Fruit fly (Drosophila melanogaster) S2 (cell line): ENCODE data around the gene CG7276.

Source experiments
- CG8478 ChIP-seq: fragments of >200 bp; optimal IDR thresholded peaks from 2 replicates; lab custom pipeline; 2018
- CTCF ChIP-seq, 2 experiments: fragments of >200 bp; optimal IDR thresholded peaks; 2 replicates each; lab custom pipeline; 2018

CG7276 gene

DNA sequence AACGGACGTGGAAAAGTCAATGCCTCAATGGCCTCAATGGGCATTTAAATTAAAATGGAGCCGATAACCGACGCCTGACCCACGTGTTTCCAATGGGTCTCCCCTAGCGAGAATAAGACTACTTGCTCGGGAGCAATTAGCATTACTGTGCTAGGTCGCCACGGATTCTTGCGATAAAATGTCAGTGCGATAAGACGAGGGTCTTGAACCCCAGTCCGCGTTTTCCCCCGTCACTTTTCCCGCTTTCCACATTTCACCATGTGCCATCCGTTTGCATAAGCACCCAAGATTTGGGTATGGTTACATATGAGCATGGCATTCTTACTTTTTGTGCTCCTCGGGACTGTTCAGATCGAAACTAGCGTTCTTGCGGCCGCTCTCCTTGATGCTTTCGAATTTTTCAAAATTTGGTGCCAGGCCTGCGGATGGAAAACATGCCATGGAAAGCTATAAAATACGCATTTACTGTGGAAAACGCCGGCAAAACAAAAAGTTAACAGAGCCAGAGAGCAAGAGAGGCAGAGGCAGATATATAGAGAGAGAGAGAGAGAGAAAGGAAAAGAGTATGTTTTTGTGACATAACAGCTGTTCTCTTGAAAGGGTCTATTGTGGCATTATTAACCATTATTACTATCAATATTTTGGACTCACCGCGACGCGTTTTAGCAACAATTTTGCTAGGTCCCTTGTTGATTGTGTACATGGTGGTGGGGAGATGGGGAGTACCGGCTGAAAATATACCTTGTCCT, 9.3 kb downstream of the CG7276 start:
- TF ChIP-seq CTCF (optimal IDR thresholded peaks at IDR 0.05; lab: Kevin White, UChicago) (no peak), CG8478 (lab: Kevin White, UChicago) (no peak)

DNA sequence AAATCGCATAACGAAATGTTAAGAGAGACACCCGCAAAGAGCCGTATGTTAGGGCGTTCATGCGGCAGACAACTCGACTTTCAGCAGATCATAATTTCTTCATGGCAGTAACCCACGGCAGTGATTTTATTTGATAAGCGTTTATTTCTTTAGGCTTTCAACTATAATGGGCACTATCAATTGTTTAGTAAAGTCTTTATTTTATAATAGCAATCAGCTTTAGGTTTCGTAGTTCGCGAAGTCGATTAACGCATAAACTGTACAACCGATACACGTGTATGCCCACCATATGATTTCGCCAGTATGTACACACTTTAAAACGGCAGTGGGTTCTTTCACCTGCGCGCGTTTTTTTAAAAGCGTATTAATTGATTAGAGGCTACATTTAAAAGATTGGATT, 10.2 kb downstream of the CG7276 start, which contains the start of gene CG7841:
CG7841 (minus strand) TSS at position 20 of the 400 bp plus-strand sequence.
- TF ChIP-seq CTCF (optimal IDR thresholded peaks at IDR 0.05; lab: Kevin White, UChicago) (no peak), CG8478 (lab: Kevin White, UChicago) (no peak)

DNA sequence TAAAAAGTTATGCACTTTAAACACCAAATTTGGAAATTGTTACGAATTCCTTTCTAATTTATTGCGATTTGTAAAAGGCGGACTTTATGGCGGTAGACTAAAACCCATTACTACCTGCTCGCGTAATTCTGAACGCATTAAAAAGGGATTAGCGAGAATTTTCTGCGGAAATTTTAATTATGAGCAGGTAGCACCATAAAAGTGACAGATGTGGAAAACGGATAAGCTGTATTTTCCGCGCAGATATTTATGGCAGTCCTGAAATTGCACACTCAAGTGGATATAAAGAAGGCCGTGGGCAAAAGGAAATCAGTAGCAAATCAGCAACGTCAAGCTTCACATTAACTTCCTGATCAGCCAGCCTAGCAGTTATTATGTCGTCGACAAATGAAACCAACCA, 10.7 kb downstream of the CG7276 start, which contains the start of gene Z600:
Z600 (plus strand) TSS at position 312 of the 400 bp plus-strand sequence.
- TF ChIP-seq CTCF (optimal IDR thresholded peaks at IDR 0.05; lab: Kevin White, UChicago) = no peak
- no peak for TF ChIP-seq CG8478 (lab: Kevin White, UChicago)

DNA sequence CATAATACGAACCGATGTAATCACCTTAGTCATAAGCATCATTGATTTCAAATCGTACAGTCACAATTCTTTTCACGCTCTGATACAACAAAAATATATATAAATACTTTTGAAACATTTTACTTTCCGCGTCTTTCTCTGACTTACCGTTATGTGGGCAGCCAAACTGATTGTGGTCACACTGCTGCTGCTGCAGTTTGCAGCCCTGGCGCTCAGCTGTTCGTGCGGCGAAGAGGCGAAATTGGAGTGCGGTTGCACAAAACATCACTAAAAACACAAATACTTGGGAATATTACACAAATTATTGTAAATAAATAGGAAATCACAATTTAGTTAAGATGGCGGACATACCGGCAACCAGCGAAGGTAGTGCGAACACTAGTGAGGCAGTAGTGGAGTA, 11.4 kb downstream of the CG7276 start, which contains the start of the genes gdl and gdl-ORF39:
gdl (plus strand) TSS at position 48 of the 400 bp plus-strand sequence.
gdl-ORF39 (plus strand) TSS at position 48 of the 400 bp plus-strand sequence.
- TF ChIP-seq CG8478 (lab: Kevin White, UChicago) (no peak), CTCF (optimal IDR thresholded peaks at IDR 0.05; lab: Kevin White, UChicago) (no peak)

DNA sequence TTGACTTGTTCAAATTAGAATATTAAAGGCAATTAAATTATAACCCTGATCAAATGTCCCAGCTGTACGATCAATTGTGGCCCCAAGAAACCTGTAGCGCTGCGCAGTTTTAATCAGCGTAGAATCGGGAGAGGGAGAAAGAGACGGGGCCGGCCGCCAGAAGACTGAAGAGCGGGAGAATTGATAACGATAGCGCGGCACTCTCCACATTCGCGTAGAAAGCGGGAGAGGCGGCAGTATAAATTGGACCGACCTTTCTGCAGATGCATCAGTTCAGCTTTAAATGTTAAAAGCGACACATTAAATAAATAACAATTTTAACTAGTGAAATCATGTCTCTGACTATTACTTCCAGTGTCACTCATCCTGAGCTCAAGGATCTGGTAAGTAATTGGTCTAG, 12.8 kb downstream of the CG7276 start, which contains the start of gene MsrA:
MsrA (plus strand) TSS at position 266 of the 400 bp plus-strand sequence.
- no peak for TF ChIP-seq CG8478 (lab: Kevin White, UChicago)
- no peak for TF ChIP-seq CTCF (optimal IDR thresholded peaks at IDR 0.05; lab: Kevin White, UChicago)

DNA sequence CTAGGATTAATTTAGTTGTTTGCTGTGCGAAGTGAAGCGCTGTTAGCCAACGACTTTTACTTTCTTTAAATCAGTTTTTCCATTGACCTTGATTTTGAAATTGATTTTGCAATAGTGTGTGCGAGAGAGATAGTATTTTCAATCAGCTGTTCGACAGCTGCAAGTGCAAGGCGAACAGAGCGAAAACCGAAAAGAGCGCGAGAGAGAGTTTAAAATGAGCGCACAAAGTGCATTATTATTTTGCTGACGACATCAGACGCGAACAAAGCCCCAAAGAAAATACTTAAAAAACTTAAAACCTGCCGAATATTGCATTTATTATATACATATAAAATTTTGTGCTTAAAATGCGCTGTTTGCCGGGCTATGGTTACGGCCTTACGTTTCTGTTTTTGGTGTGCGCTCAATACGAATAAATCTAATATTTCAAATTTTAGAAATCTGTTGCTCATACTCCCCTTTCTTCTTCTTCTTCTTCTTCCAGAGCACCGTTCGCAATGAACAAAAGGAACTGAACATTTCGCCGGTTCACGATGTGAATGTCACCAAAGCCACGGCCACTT, 13.8 kb downstream of the CG7276 start:
- no peak for TF ChIP-seq CG8478 (lab: Kevin White, UChicago)
- TF ChIP-seq CTCF (optimal IDR thresholded peaks at IDR 0.05; lab: Kevin White, UChicago) = no peak

DNA sequence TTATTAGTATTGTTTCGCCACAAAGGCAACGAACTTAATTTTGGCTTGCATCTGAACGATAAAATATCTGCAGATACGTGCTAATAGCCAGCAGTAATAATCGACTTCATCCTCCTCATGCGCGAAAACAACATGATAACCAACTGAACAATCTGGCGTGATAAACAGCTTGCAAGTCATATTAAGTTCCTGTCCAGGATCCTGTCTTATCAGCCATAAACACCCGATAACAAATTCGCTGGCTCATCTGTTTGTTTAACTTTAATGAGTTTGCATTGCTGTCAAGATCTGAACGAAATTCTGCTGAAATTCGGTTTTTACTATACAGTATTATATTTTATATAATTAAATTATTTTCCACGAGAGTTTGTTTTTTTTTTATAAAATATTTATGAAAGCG, 15.3 kb downstream of the CG7276 start:
- TF ChIP-seq CG8478 (lab: Kevin White, UChicago) (no peak), CTCF (optimal IDR thresholded peaks at IDR 0.05; lab: Kevin White, UChicago) (no peak)

DNA sequence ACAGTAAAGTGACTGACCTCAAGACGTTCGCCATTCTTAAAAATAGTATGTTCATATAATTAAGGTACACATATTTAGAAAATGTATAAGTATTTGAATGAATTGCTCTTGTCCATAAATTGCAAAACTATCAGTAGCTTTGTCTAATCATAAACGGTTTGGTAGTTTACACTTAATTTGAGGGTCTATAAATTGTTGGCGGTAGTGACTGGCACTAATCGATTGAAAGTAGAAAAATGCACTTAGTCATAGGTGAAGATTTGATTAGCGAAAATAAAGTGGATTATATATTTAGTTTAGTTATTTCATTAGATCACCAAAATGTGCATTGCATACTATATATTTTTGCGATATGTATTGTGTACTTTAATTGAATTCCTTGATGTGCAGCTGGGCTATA, 15.7 kb downstream of the CG7276 start:
- TF ChIP-seq CG8478 (lab: Kevin White, UChicago) (no peak), CTCF (optimal IDR thresholded peaks at IDR 0.05; lab: Kevin White, UChicago) (no peak)

DNA sequence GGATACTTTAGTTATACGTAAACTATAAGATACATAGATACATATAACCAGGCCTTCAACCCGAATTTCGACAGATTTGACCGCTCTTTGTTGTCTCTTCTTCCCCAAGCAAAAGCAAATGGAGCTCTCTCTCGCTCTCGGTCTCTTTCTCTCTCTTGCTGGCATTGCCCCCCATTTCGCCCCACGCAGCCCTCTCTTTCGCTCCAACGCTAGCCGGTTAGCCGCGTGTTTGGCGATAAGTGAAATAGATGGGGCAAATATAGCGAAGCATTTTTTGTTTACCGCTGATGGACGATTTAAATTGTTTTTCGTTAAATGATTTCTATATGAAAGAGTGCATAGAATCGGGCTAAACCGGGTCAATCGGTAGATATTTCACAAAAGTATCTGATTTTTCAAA, 16.4 kb downstream of the CG7276 start:
- TF ChIP-seq CG8478 (lab: Kevin White, UChicago) = no peak
- no peak for TF ChIP-seq CTCF (optimal IDR thresholded peaks at IDR 0.05; lab: Kevin White, UChicago)

DNA sequence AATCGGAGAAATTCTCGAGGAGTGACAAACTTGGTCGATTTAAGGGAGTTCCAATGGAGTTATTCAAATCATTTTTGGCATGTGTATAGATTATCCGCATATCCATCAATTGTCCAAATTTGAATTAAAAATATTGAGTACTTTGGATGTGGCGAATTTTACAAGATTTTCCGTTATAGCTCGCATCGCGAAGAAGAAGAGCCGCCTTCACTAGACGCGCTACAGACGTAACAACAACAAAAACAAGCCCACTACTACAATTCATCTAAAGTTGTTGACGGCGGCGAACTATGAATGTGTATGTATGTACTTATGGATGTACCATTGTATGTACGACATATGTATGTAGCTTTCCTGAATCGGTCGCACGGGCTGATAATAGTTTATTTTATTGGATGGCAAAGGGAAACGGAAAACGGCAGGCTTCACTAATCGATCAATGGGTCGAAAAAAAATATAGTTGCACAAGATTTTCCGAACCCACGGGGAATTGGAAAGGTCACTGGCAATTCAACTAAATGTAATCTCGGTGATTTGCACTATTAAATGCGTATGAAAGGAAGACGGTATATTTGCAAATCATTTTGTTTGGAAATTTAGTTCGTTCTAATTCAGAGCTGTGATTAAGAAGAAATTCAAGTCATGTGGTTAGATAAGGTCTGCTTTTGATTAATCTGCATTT, 17.0 kb downstream of the CG7276 start:
- no peak for TF ChIP-seq CG8478 (lab: Kevin White, UChicago)
- no peak for TF ChIP-seq CTCF (optimal IDR thresholded peaks at IDR 0.05; lab: Kevin White, UChicago)

DNA sequence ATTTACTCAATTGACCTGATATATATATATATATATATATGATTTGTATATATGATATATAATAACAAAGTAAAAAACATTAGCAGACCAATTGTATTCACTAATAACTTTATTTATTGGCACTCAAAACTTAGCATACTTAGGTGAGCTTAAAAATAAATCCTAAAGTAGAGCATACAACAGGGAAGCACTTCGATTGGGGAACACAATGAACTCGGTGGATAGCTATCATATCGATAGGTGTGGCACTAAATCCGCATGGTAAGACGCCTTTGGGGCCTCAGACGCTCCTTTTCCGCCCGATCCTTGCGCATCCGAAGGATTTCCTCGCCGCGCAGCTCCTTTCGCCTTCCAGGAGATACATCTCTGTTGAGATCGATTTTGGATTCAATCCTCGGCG, 18.4 kb downstream of the CG7276 start:
- TF ChIP-seq CTCF (optimal IDR thresholded peaks at IDR 0.05; lab: Kevin White, UChicago) (no peak), CG8478 (lab: Kevin White, UChicago) (no peak)

DNA sequence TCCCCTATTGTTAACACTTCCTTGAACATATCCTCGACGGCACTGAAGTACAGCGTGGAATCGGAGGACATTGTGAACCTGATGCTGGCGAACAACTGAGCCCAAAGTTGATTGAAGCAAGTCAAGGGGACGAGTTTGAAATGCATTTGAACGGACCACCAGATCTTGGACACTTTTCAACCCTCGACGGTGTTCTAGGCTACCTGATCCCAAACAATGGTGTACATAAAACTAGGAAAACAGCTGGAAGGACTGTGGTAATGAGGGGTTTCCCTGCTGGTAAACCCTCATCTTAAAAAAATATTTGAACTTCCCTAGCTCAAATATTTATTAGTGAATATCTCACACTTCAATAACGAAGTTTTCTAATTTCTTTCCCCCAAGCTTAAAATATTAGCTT, 19.0 kb downstream of the CG7276 start, which contains the start of gene CG13454:
CG13454 (minus strand) TSS at position 101 of the 400 bp plus-strand sequence.
- no peak for TF ChIP-seq CG8478 (lab: Kevin White, UChicago)
- no peak for TF ChIP-seq CTCF (optimal IDR thresholded peaks at IDR 0.05; lab: Kevin White, UChicago)

DNA sequence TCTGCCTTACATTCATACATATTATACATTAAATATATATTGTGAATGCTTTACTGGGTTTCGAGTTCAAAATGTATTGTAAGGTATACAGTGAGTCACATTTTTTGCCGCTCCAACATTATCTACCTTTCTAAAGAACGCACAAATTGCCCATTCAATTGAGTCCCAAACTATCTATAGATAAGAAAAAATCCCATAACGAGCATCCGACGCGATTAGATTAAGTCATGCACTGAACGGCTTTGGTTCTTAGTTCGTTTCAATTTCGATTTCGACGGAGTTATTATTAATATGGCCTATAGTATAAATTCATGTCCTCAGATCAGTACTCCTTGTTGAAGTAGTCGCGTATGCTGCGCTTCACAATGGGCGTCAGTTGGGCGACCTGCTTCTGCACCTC, 19.5 kb downstream of the CG7276 start:
- no peak for TF ChIP-seq CG8478 (lab: Kevin White, UChicago)

DNA sequence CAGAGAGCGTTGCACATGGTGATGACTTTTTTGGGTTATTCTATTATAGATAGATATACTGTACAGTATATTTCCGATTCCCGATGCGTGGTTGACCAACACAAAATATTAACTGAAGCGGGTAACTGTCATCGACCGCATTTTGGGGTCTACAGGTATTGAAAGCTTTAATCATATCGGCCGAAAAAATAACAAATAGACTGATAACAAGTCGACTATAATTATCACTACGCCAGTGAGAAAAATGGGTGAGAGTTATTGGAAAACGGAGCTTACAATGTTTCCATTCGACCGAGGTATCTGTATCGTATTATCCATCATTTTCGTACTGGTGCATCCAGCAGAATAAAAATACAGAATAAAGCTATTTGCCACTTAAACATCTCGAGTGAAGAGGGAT, 20.3 kb downstream of the CG7276 start:
- TF ChIP-seq CTCF (optimal IDR thresholded peaks at IDR 0.05; lab: Kevin White, UChicago) (no peak), CG8478 (lab: Kevin White, UChicago) (no peak)

DNA sequence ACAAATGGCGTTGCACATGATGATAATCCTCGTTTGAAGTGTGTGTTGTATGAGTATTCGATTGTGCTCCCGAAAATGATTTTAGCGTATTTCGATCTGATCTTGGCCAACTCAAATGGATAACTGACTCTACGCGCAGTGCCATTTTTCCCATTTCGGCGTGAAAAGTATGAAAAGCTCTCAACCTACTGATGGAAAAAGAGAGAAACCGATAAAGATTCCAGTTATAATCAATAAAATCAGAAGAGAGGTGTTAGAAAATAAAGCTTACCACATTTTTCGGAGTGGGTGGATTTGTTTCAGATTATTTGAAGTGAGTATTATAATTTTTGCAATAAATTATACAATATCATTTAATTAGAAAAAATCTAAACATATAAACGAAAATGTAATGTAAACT, 21.5 kb downstream of the CG7276 start, which contains the start of gene mex1:
mex1 (minus strand) TSS at position 101 of the 400 bp plus-strand sequence.
- TF ChIP-seq CTCF (optimal IDR thresholded peaks at IDR 0.05; lab: Kevin White, UChicago) (no peak), CG8478 (lab: Kevin White, UChicago) (no peak)
